Fruit fly (Drosophila melanogaster) S2 (cell line): Measurements from ENCODE around the gene CG12659.
A peak's percentile ranks its signal among the peaks of the same experiment; 100 is the strongest.

Experiments
- CG8478 ChIP-seq: fragments of >200 bp; optimal IDR thresholded peaks from 2 replicates; lab custom pipeline; 2018
- CTCF ChIP-seq, 2 experiments: fragments of >200 bp; optimal IDR thresholded peaks; 2 replicates each; lab custom pipeline; 2018

- peak; percentile 22 to 26 for TF ChIP-seq CTCF (optimal IDR thresholded peaks at IDR 0.05; lab: Kevin White, UChicago)
- no peak for TF ChIP-seq CG8478
These were observed 2.8 kb downstream of the CG12659 start, which contains the start of gene CG12081 for dm6 chrX:8588607-8589171.
